Worm (Caenorhabditis elegans) whole organism, midembryonic: ENCODE results near the gene F26A1.3.

ENCODE experiments used
- T22C8.4 ChIP-seq: fragments of 200-800 bp; sonication (Bioruptor generic); IDR thresholded peaks from 2 replicates; pipeline ENCODE4 v1.3.6; 2022; ENCODE audit warnings: missing genetic modification characterization, missing compliant biosample characterization
- cog-1 ChIP-seq: sonication (generic microtip); optimal IDR thresholded peaks from 2 replicates; lab custom pipeline; 2016; ENCODE audit warnings: missing genetic modification characterization, missing compliant biosample characterization
- flt-1 ChIP-seq: fragments of 200-800 bp; sonication (Bioruptor generic); IDR thresholded peaks from 2 replicates; pipeline ENCODE4 v1.3.6; 2022; ENCODE audit warnings: missing genetic modification characterization, missing compliant biosample characterization
- klf-2 ChIP-seq: fragments of 200-800 bp; sonication (Bioruptor generic); conservative IDR thresholded peaks from 2 replicates; pipeline ENCODE4 v1.3.6; 2022; ENCODE audit warnings: missing genetic modification reagents, missing genetic modification characterization, missing compliant biosample characterization
- med-1 ChIP-seq: sonication (generic microtip); optimal IDR thresholded peaks from 2 replicates; lab custom pipeline; 2017; ENCODE audit warnings: missing genetic modification characterization, mild to moderate bottlenecking, missing compliant biosample characterization, antibody characterized with exemption, missing genetic modification reagents; ENCODE audit not compliant: insufficient read depth
- ref-1 ChIP-seq: fragments of 200-800 bp; sonication (Bioruptor generic); conservative IDR thresholded peaks from 2 replicates; pipeline ENCODE4 v1.3.6; 2022; ENCODE audit warnings: missing genetic modification reagents, missing genetic modification characterization, missing compliant biosample characterization
- tab-1 ChIP-seq: fragments of 200-800 bp; sonication (Bioruptor generic); IDR thresholded peaks from 2 replicates; pipeline ENCODE4 v1.3.6; 2022; ENCODE audit warnings: missing genetic modification characterization, missing compliant biosample characterization
- ztf-23 ChIP-seq: fragments of 200-800 bp; sonication (Bioruptor generic); IDR thresholded peaks from 2 replicates; pipeline ENCODE4 v1.3.6; 2022; ENCODE audit warnings: missing genetic modification reagents, missing genetic modification characterization, missing compliant biosample characterization
- ztf-29 ChIP-seq: fragments of 200-800 bp; sonication (Bioruptor generic); IDR thresholded peaks from 2 replicates; pipeline ENCODE4 v1.3.6; 2022; ENCODE audit warnings: missing genetic modification reagents, missing genetic modification characterization, missing compliant biosample characterization

DNA sequence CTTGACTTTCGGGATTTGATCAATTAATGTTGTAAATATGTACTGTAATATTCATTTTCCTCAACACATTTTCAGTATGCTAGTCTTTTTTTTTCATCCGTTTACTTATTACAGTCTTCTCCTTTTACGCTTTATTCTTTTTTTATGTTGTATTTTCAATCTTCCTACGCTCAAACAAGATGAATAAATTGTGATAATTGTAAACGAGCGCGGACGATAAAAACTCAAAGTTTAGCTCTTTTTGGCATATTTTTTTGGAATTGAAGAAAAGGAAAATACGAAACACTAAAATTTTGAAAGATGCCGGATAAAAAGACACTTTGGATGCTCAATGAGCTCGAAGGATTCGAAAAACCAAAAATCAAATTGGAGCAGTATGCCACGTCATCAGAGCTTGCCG, 24.0 kb upstream of the F26A1.3 start, which contains the start of gene metl-5:
- TF ChIP-seq cog-1 (no peak), tab-1 (GFP tag; lab: Robert Waterston, UW) (no peak), klf-2 (GFP tag; lab: Robert Waterston, UW) (no peak), med-1 (GFP tag; lab: Kevin White, UChicago) (no peak), T22C8.4 (no peak), flt-1 (GFP tag; lab: Robert Waterston, UW) (no peak), ztf-23 (GFP tag; lab: Robert Waterston, UW) (no peak), ztf-29 (GFP tag; lab: Robert Waterston, UW) (no peak), ref-1 (no peak)
